Worm (Caenorhabditis elegans) whole organism, L1 larva: ENCODE results near the gene Y43F8C.17.

Experiments used
- C04F5.9 ChIP-seq: sonication (generic microtip); optimal IDR thresholded peaks from 2 replicates; lab custom pipeline; 2016; ENCODE audit warnings: missing genetic modification characterization, missing compliant biosample characterization
- F16B12.6 ChIP-seq: fragments of 150-350 bp; optimal IDR thresholded peaks from 2 replicates; lab custom pipeline; 2014; ENCODE audit warnings: missing biosample characterization, missing genetic modification characterization
- aha-1 ChIP-seq: fragments of 150-350 bp; optimal IDR thresholded peaks from 2 replicates; lab custom pipeline; 2014; ENCODE audit warnings: missing biosample characterization, missing genetic modification characterization
- ama-1 ChIP-seq: fragments of 150-350 bp; optimal IDR thresholded peaks from 2 replicates; lab custom pipeline; 2014
- blmp-1 ChIP-seq: fragments of 150-350 bp; optimal IDR thresholded peaks from 2 replicates; lab custom pipeline; 2014; ENCODE audit warnings: missing biosample characterization, missing genetic modification characterization
- ceh-8 ChIP-seq: fragments of 200-800 bp; sonication (Bioruptor generic); optimal IDR thresholded peaks from 2 replicates; lab custom pipeline; 2018; ENCODE audit warnings: mild to moderate bottlenecking, missing genetic modification characterization, moderate library complexity, missing compliant biosample characterization
- ces-1 ChIP-seq: fragments of 150-350 bp; optimal IDR thresholded peaks from 2 replicates; lab custom pipeline; 2014; ENCODE audit warnings: missing biosample characterization, missing genetic modification reagents, missing genetic modification characterization
- dsc-1 ChIP-seq: sonication (generic microtip); optimal IDR thresholded peaks from 2 replicates; lab custom pipeline; 2016; ENCODE audit warnings: mild to moderate bottlenecking, missing genetic modification characterization, missing compliant biosample characterization
- egl-27 ChIP-seq, 2 experiments: fragments of 150-350 bp in 1 of 2; sonication (generic microtip); optimal IDR thresholded peaks; 3 replicates each; lab custom pipeline; 2017 to 2018; ENCODE audit warnings: missing biosample characterization in 2 of 2, missing genetic modification characterization in 2 of 2, missing genetic modification reagents in 2 of 2
- elt-2 ChIP-seq: sonication (generic microtip); optimal IDR thresholded peaks from 2 replicates; lab custom pipeline; 2016; ENCODE audit warnings: missing genetic modification characterization, mild to moderate bottlenecking, inconsistent platforms, missing compliant biosample characterization, missing genetic modification reagents
- ets-5 ChIP-seq: fragments of 200-800 bp; sonication (Bioruptor generic); IDR thresholded peaks from 2 replicates; pipeline ENCODE4 v1.3.6; 2022; ENCODE audit warnings: missing genetic modification characterization, missing compliant biosample characterization
- fkh-10 ChIP-seq: sonication (generic microtip); optimal IDR thresholded peaks from 2 replicates; lab custom pipeline; 2017; ENCODE audit warnings: missing biosample characterization, missing genetic modification reagents, missing genetic modification characterization
- fkh-4 ChIP-seq: sonication (generic microtip); optimal IDR thresholded peaks from 2 replicates; lab custom pipeline; 2016; ENCODE audit warnings: missing compliant biosample characterization, missing genetic modification characterization, borderline replicate concordance
- fkh-8 ChIP-seq: sonication (generic microtip); optimal IDR thresholded peaks from 2 replicates; lab custom pipeline; 2016; ENCODE audit warnings: mild to moderate bottlenecking, missing genetic modification characterization, missing compliant biosample characterization
- hlh-17 ChIP-seq: fragments of 200-800 bp; sonication (Bioruptor generic); optimal IDR thresholded peaks from 2 replicates; lab custom pipeline; 2018; ENCODE audit warnings: missing genetic modification characterization, mild to moderate bottlenecking, missing compliant biosample characterization, moderate library complexity, borderline replicate concordance
- hpl-2 ChIP-seq: fragments of 150-350 bp; optimal IDR thresholded peaks from 2 replicates; lab custom pipeline; 2014; ENCODE audit warnings: missing biosample characterization, missing genetic modification reagents, missing genetic modification characterization
- irx-1 ChIP-seq: sonication (generic microtip); optimal IDR thresholded peaks from 2 replicates; lab custom pipeline; 2016; ENCODE audit warnings: missing genetic modification characterization, missing compliant biosample characterization
- isw-1 ChIP-seq: fragments of 200-800 bp; sonication (Bioruptor generic); IDR thresholded peaks from 2 replicates; pipeline ENCODE4 v1.3.6; 2022; ENCODE audit warnings: missing genetic modification characterization, missing compliant biosample characterization
- lin-13 ChIP-seq: fragments of 150-350 bp; optimal IDR thresholded peaks from 2 replicates; lab custom pipeline; 2014; ENCODE audit warnings: missing biosample characterization, missing genetic modification reagents, missing genetic modification characterization
- lin-14 ChIP-seq: fragments of 200-800 bp; sonication (Bioruptor generic); optimal IDR thresholded peaks from 2 replicates; lab custom pipeline; 2018; ENCODE audit warnings: mild to moderate bottlenecking, missing genetic modification characterization, moderate library complexity, missing compliant biosample characterization
- lin-15B ChIP-seq: fragments of 150-350 bp; sonication (generic microtip); optimal IDR thresholded peaks from 3 replicates; lab custom pipeline; 2014; ENCODE audit warnings: missing biosample characterization, missing genetic modification characterization
- lin-35 ChIP-seq, 2 experiments: fragments of 150-350 bp; optimal IDR thresholded peaks; 2 replicates each; lab custom pipeline; 2014; ENCODE audit warnings: missing biosample characterization in 2 of 2, missing genetic modification characterization in 2 of 2, missing genetic modification reagents in 2 of 2
- mdl-1 ChIP-seq, 2 experiments: fragments of 150-350 bp; optimal IDR thresholded peaks; 2 replicates each; lab custom pipeline; 2014 to 2017; ENCODE audit warnings: missing biosample characterization in 2 of 2, missing genetic modification characterization in 2 of 2, inconsistent platforms in 1 of 2
- mef-2 ChIP-seq: fragments of 150-350 bp; optimal IDR thresholded peaks from 2 replicates; lab custom pipeline; 2014; ENCODE audit warnings: missing biosample characterization, missing genetic modification characterization
- nhr-11 ChIP-seq: fragments of 150-350 bp; optimal IDR thresholded peaks from 2 replicates; lab custom pipeline; 2014; ENCODE audit warnings: missing biosample characterization, missing genetic modification characterization
- nhr-19 ChIP-seq: fragments of 200-800 bp; sonication (Bioruptor generic); conservative IDR thresholded peaks from 2 replicates; pipeline ENCODE4 v1.3.6; 2022; ENCODE audit warnings: missing genetic modification characterization, missing compliant biosample characterization
- nhr-76 ChIP-seq: sonication (generic microtip); optimal IDR thresholded peaks from 2 replicates; lab custom pipeline; 2017; ENCODE audit warnings: missing biosample characterization, missing genetic modification characterization
- nhr-84 ChIP-seq: sonication (generic microtip); optimal IDR thresholded peaks from 2 replicates; lab custom pipeline; 2017; ENCODE audit warnings: missing biosample characterization, missing genetic modification characterization
- nhr-85 ChIP-seq: sonication (generic microtip); peaks from one replicate; lab custom pipeline; 2016; ENCODE audit warnings: missing genetic modification characterization, inconsistent platforms, missing compliant biosample characterization
- pqm-1 ChIP-seq: sonication (generic microtip); optimal IDR thresholded peaks from 3 replicates; lab custom pipeline; 2017; ENCODE audit warnings: missing biosample characterization, missing genetic modification characterization
- rnt-1 ChIP-seq: sonication (generic microtip); optimal IDR thresholded peaks from 2 replicates; lab custom pipeline; 2016; ENCODE audit warnings: mild to moderate bottlenecking, missing genetic modification characterization, moderate library complexity, missing compliant biosample characterization
- skn-1 ChIP-seq: fragments of 150-350 bp; optimal IDR thresholded peaks from 2 replicates; lab custom pipeline; 2014; ENCODE audit warnings: missing biosample characterization, missing genetic modification characterization
- snpc-4 ChIP-seq: fragments of 150-350 bp; optimal IDR thresholded peaks from 2 replicates; lab custom pipeline; 2014; ENCODE audit warnings: missing biosample characterization, missing genetic modification characterization
- snu-23 ChIP-seq: sonication (generic microtip); optimal IDR thresholded peaks from 2 replicates; lab custom pipeline; 2016; ENCODE audit warnings: missing genetic modification characterization, missing compliant biosample characterization
- sox-4 ChIP-seq: sonication (generic microtip); optimal IDR thresholded peaks from 2 replicates; lab custom pipeline; 2016; ENCODE audit warnings: missing genetic modification characterization, missing compliant biosample characterization
- sup-37 ChIP-seq: fragments of 200-800 bp; sonication (Bioruptor generic); optimal IDR thresholded peaks from 2 replicates; lab custom pipeline; 2018; ENCODE audit warnings: mild to moderate bottlenecking, missing genetic modification characterization, missing compliant biosample characterization
- tbx-2 ChIP-seq: sonication (generic microtip); optimal IDR thresholded peaks from 2 replicates; lab custom pipeline; 2016; ENCODE audit warnings: missing genetic modification characterization, missing compliant biosample characterization
- unc-98 ChIP-seq: fragments of 200-800 bp; sonication (Bioruptor generic); IDR thresholded peaks from 2 replicates; pipeline ENCODE4 v1.3.6; 2022; ENCODE audit warnings: missing genetic modification characterization, missing compliant biosample characterization
- xbp-1 ChIP-seq: sonication (generic microtip); optimal IDR thresholded peaks from 2 replicates; lab custom pipeline; 2016; ENCODE audit warnings: missing genetic modification characterization, missing compliant biosample characterization
- zip-4 ChIP-seq: fragments of 200-800 bp; sonication (Bioruptor generic); optimal IDR thresholded peaks from 2 replicates; lab custom pipeline; 2018; ENCODE audit warnings: mild to moderate bottlenecking, missing genetic modification characterization, moderate library complexity, missing compliant biosample characterization
- ztf-11 ChIP-seq, 2 experiments: sonication (generic microtip); optimal IDR thresholded peaks; 2 replicates each; lab custom pipeline; 2016 to 2017; ENCODE audit warnings: missing genetic modification characterization in 2 of 2, missing biosample characterization in 1 of 2, missing compliant biosample characterization in 1 of 2

Y43F8C.17 gene

DNA sequence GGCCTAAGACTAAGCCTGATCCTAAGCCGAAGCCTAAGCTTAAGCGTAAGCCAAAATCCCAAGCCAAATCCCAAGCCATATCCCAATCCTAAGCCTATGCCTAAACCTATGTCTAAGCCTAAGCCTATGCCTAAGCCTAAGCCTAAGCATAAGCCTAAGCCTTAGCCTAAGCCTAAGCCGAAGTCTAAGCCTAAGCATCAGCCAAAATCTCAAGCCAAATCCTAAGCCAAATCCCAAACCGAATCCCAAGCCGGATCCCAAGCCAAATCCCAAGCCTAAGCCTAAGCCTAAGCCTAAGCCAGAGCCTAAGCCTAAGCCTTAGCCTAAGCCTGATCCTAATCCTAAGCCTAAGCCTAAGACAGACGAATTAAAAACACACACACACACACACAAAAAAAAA, 31.2 kb downstream of the Y43F8C.17 start:
- TF ChIP-seq xbp-1 (no peak), nhr-19 (no peak), dsc-1 (tag; lab: Kevin White, UChicago) (no peak), ets-5 (GFP tag; lab: Robert Waterston, UW) (no peak)
- TF ChIP-seq, all 84 proteins: peak for 0

DNA sequence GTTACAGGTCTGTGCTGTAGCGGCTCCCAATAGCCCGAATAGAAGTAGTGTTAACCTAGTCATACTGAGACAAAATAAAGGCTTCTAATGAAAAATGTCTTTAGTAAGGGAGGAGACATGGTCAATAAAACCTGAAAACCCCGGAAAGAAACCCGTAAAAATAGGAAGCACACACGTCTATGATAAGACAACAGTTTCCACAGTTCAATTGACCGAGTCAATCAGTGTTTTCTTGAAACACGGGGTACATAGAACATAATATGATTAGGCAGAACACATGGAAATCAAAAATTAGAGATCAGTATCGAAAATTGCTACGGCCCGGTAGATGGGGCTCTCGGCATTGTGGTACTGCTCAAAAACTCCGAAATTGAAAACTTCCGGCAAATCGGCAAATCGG, 35.2 kb downstream of the Y43F8C.17 start, which contains the start of gene clec-49:
Gene clec-49, minus strand, starts transcription at position 103 of the 400 bp plus-strand sequence.
- TF ChIP-seq elt-2 (peak; percentile 1), aha-1 (tag; lab: Kevin White, UChicago) (no peak)

DNA sequence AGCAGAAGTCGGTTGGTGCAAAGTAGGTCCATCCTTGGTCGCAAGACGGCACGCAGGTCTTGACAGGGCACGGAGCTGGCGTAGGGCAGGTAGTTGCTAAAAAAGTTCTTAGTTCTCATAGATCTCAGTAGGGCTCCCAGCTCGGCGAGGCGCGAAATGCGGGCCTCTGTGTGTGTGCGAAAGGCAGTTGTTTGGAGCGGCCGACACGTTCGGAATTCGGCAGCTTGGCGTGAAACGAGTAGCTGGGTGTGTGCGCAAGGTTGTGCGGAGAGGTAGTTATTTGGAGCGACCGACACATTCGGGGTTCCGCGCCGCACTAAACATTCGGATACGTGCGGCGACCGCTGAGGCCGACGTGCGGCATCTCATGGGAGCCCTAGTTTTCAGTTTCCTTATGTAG, 36.9 kb downstream of the Y43F8C.17 start:
- no peak for TF ChIP-seq unc-98 (GFP tag; lab: Robert Waterston, UW)
- TF ChIP-seq mdl-1 (tag; optimal IDR thresholded peaks at IDR 0.05; lab: Kevin White, UChicago) = no peak
- no peak for TF ChIP-seq fkh-10 (GFP tag; lab: Kevin White, UChicago)
- TF ChIP-seq lin-15B = no peak
- no peak for TF ChIP-seq hlh-17 (GFP tag; lab: Kevin White, UChicago)
- no peak for TF ChIP-seq lin-35 (GFP tag; optimal IDR thresholded peaks at IDR 0.05; lab: Kevin White, UChicago)
- TF ChIP-seq rnt-1 = no peak
- TF ChIP-seq lin-13 (GFP tag; lab: Kevin White, UChicago) = no peak
- TF ChIP-seq ztf-11 (tag; optimal IDR thresholded peaks at IDR 0.05; lab: Kevin White, UChicago) = no peak
- TF ChIP-seq pqm-1 = no peak
- no peak for TF ChIP-seq F16B12.6 (tag; lab: Kevin White, UChicago)
- TF ChIP-seq ama-1 (lab: Kevin White, UChicago) = no peak
- TF ChIP-seq irx-1 (tag; lab: Kevin White, UChicago) = no peak
- no peak for TF ChIP-seq snu-23 (GFP tag; lab: Kevin White, UChicago)
- no peak for TF ChIP-seq nhr-76 (tag; lab: Kevin White, UChicago)
- TF ChIP-seq sup-37 (GFP tag; lab: Kevin White, UChicago) = no peak
- no peak for TF ChIP-seq tbx-2 (tag; lab: Kevin White, UChicago)
- no peak for TF ChIP-seq egl-27 (tag; optimal IDR thresholded peaks at IDR 0.05; lab: Kevin White, UChicago)
- no peak for TF ChIP-seq fkh-8 (tag; lab: Kevin White, UChicago)

DNA sequence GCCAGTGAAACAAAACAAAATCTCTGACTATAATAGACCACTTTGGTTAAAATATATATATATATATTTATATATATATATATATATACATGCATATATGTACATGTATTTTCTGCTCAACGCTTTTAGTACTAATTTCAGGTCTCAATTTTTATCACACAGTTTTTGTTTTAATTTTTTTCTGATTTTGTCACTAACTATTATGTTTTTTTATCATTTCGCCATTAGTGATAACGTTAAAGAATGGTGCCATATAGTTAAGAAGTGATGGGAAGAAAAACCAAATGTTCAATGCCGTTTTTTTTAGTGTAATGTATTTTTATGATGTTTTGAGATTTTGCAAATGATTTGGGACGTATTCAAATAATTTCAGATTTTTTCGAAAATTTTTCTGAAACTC, 38.4 kb downstream of the Y43F8C.17 start:
- TF ChIP-seq tbx-2 (tag; lab: Kevin White, UChicago) = no peak
- TF ChIP-seq lin-14 (GFP tag; lab: Kevin White, UChicago) = no peak
- TF ChIP-seq elt-2 = peak; percentile 37

- TF ChIP-seq blmp-1 = no peak
- TF ChIP-seq elt-2 = peak; percentile 65
- TF ChIP-seq lin-35 (GFP tag; optimal IDR thresholded peaks at IDR 0.05; lab: Kevin White, UChicago) = peak in 1 of 2 experiments; percentile 28
Measured at ce11 chrV:19755260-19755659, 39.3 kb downstream of the Y43F8C.17 start, which contains the start of gene clec-50. Gene clec-50, minus strand, starts transcription at chrV:19755368.

- TF ChIP-seq hpl-2 (GFP tag; lab: Kevin White, UChicago) (no peak), isw-1 (GFP tag; lab: Robert Waterston, UW) (no peak), nhr-84 (no peak), ces-1 (GFP tag; lab: Kevin White, UChicago) (no peak), mef-2 (no peak), fkh-4 (tag; lab: Kevin White, UChicago) (no peak), tbx-2 (tag; lab: Kevin White, UChicago) (no peak), pqm-1 (no peak), dsc-1 (tag; lab: Kevin White, UChicago) (no peak), ets-5 (GFP tag; lab: Robert Waterston, UW) (no peak), zip-4 (GFP tag; lab: Kevin White, UChicago) (no peak), skn-1 (no peak), nhr-85 (tag; lab: Kevin White, UChicago) (no peak), ceh-8 (no peak), mdl-1 (tag; optimal IDR thresholded peaks at IDR 0.05; lab: Kevin White, UChicago) (no peak), sox-4 (tag; lab: Kevin White, UChicago) (no peak), fkh-8 (tag; lab: Kevin White, UChicago) (no peak), snpc-4 (no peak), C04F5.9 (tag; lab: Kevin White, UChicago) (no peak), nhr-11 (tag; lab: Kevin White, UChicago) (no peak)
Measured at ce11 chrV:19756253-19756652, 40.3 kb downstream of the Y43F8C.17 start, which contains the start of gene W04E12.9. Gene W04E12.9, plus strand, starts transcription at chrV:19756553.
